Worm (Caenorhabditis elegans) whole organism, L4 larva: ENCODE results near the gene F09E10.6.

Experiments
- D1046.2 ChIP-seq: fragments of 200-800 bp; sonication (Bioruptor generic); IDR thresholded peaks from 2 replicates; pipeline ENCODE4 v1.3.6; 2022; ENCODE audit warnings: missing genetic modification characterization, missing compliant biosample characterization
- T20F7.1 ChIP-seq: fragments of 200-800 bp; sonication (Bioruptor generic); optimal IDR thresholded peaks from 2 replicates; lab custom pipeline; 2018; ENCODE audit warnings: mild to moderate bottlenecking, missing genetic modification characterization, missing compliant biosample characterization
- Y48G9A.11 ChIP-seq: fragments of 200-800 bp; sonication (Bioruptor generic); IDR thresholded peaks from 2 replicates; pipeline ENCODE4 v1.3.6; 2022; ENCODE audit warnings: missing genetic modification reagents, missing genetic modification characterization, missing compliant biosample characterization
- Y75B8A.6 ChIP-seq: fragments of 200-800 bp; sonication (Bioruptor generic); IDR thresholded peaks from 2 replicates; pipeline ENCODE4 v1.3.6; 2022; ENCODE audit warnings: missing genetic modification reagents, missing genetic modification characterization, missing compliant biosample characterization
- ZK337.2 ChIP-seq: fragments of 200-800 bp; sonication (Bioruptor generic); IDR thresholded peaks from 2 replicates; pipeline ENCODE4 v1.3.6; 2022; ENCODE audit warnings: missing genetic modification reagents, missing genetic modification characterization, missing compliant biosample characterization
- aha-1 ChIP-seq: fragments of 150-350 bp; peaks from one replicate; lab custom pipeline; 2014; ENCODE audit warnings: missing biosample characterization, missing genetic modification characterization
- ama-1 ChIP-seq: fragments of 150-350 bp; optimal IDR thresholded peaks from 2 replicates; lab custom pipeline; 2014; ENCODE audit warnings: inconsistent platforms, mixed read lengths
- arid-1 ChIP-seq: fragments of 200-800 bp; sonication (Bioruptor generic); conservative IDR thresholded peaks from 2 replicates; pipeline ENCODE4 v1.3.6; 2022; ENCODE audit warnings: missing genetic modification reagents, missing genetic modification characterization, missing compliant biosample characterization
- ceh-20 ChIP-seq: fragments of 200-800 bp; sonication (Bioruptor generic); IDR thresholded peaks from 2 replicates; pipeline ENCODE4 v1.3.6; 2022; ENCODE audit warnings: missing genetic modification reagents, missing genetic modification characterization, missing compliant biosample characterization
- ceh-44 ChIP-seq: fragments of 200-800 bp; sonication (Bioruptor generic); IDR thresholded peaks from 2 replicates; pipeline ENCODE4 v1.3.6; 2022; ENCODE audit warnings: missing genetic modification reagents, missing genetic modification characterization, missing compliant biosample characterization
- ceh-82 ChIP-seq: sonication (generic microtip); optimal IDR thresholded peaks from 2 replicates; lab custom pipeline; 2017; ENCODE audit warnings: missing biosample characterization, missing genetic modification characterization
- cey-2 ChIP-seq: sonication (generic microtip); optimal IDR thresholded peaks from 3 replicates; lab custom pipeline; 2017; ENCODE audit warnings: missing genetic modification characterization, mild to moderate bottlenecking, missing compliant biosample characterization, antibody characterized with exemption, borderline replicate concordance; ENCODE audit not compliant: insufficient read depth
- daf-12 ChIP-seq: fragments of 150-350 bp; optimal IDR thresholded peaks from 2 replicates; lab custom pipeline; 2014; ENCODE audit warnings: missing biosample characterization, missing genetic modification reagents, missing genetic modification characterization
- daf-16 ChIP-seq, 3 experiments: sonication (generic microtip); optimal IDR thresholded peaks; 2 replicates each; lab custom pipeline; 2016 to 2017; ENCODE audit warnings: missing genetic modification characterization in 3 of 3, missing genetic modification reagents in 3 of 3, mild to moderate bottlenecking in 2 of 3, missing compliant biosample characterization in 2 of 3, missing biosample characterization in 1 of 3, moderate library complexity in 1 of 3
- dmd-6 ChIP-seq: fragments of 200-800 bp; sonication (Bioruptor generic); IDR thresholded peaks from 2 replicates; pipeline ENCODE4 v1.3.6; 2022; ENCODE audit warnings: missing genetic modification reagents, missing genetic modification characterization, missing compliant biosample characterization
- duxl-1 ChIP-seq: sonication (generic microtip); optimal IDR thresholded peaks from 2 replicates; lab custom pipeline; 2016; ENCODE audit warnings: mild to moderate bottlenecking, missing genetic modification characterization, moderate library complexity, missing compliant biosample characterization; ENCODE audit not compliant: poor library complexity
- dve-1 ChIP-seq: sonication (generic microtip); optimal IDR thresholded peaks from 2 replicates; lab custom pipeline; 2017; ENCODE audit warnings: antibody characterized with exemption, mild to moderate bottlenecking, missing genetic modification characterization, missing compliant biosample characterization; ENCODE audit not compliant: insufficient read depth
- egl-43 ChIP-seq: fragments of 200-800 bp; sonication (Bioruptor generic); IDR thresholded peaks from 2 replicates; pipeline ENCODE4 v1.3.6; 2022; ENCODE audit warnings: missing genetic modification reagents, missing genetic modification characterization, missing compliant biosample characterization
- lim-7 ChIP-seq: fragments of 200-800 bp; sonication (Bioruptor generic); IDR thresholded peaks from 2 replicates; pipeline ENCODE4 v1.3.6; 2022; ENCODE audit warnings: missing genetic modification characterization, missing compliant biosample characterization
- lin-13 ChIP-seq: fragments of 150-350 bp; optimal IDR thresholded peaks from 2 replicates; lab custom pipeline; 2014; ENCODE audit warnings: missing biosample characterization, missing genetic modification reagents, missing genetic modification characterization
- lin-29 ChIP-seq: fragments of 200-800 bp; sonication (Bioruptor generic); IDR thresholded peaks from 2 replicates; pipeline ENCODE4 v1.3.6; 2022; ENCODE audit warnings: missing genetic modification reagents, missing genetic modification characterization, missing compliant biosample characterization
- lin-38 ChIP-seq: fragments of 200-800 bp; sonication (Bioruptor generic); IDR thresholded peaks from 2 replicates; pipeline ENCODE4 v1.3.6; 2022; ENCODE audit warnings: missing genetic modification reagents, missing genetic modification characterization, missing compliant biosample characterization
- madf-9 ChIP-seq: fragments of 200-800 bp; sonication (Bioruptor generic); conservative IDR thresholded peaks from 2 replicates; pipeline ENCODE4 v1.3.6; 2022; ENCODE audit warnings: missing genetic modification reagents, missing genetic modification characterization, missing compliant biosample characterization
- mep-1 ChIP-seq: fragments of 150-350 bp; sonication (generic microtip); optimal IDR thresholded peaks from 3 replicates; lab custom pipeline; 2014; ENCODE audit warnings: missing biosample characterization, missing genetic modification characterization
- nhr-11 ChIP-seq: fragments of 150-350 bp; optimal IDR thresholded peaks from 2 replicates; lab custom pipeline; 2014; ENCODE audit warnings: missing biosample characterization, missing genetic modification characterization
- nhr-237 ChIP-seq: sonication (generic microtip); optimal IDR thresholded peaks from 2 replicates; lab custom pipeline; 2017; ENCODE audit warnings: missing biosample characterization, missing genetic modification characterization
- nhr-48 ChIP-seq: sonication (generic microtip); optimal IDR thresholded peaks from 2 replicates; lab custom pipeline; 2016; ENCODE audit warnings: mild to moderate bottlenecking, missing genetic modification characterization, missing compliant biosample characterization
- nhr-6 ChIP-seq: fragments of 150-350 bp; optimal IDR thresholded peaks from 2 replicates; lab custom pipeline; 2014; ENCODE audit warnings: missing biosample characterization, missing genetic modification characterization
- nhr-77 ChIP-seq: fragments of 150-350 bp; optimal IDR thresholded peaks from 2 replicates; lab custom pipeline; 2014; ENCODE audit warnings: missing biosample characterization, missing genetic modification characterization
- php-3 ChIP-seq: fragments of 200-800 bp; sonication (Bioruptor generic); IDR thresholded peaks from 2 replicates; pipeline ENCODE4 v1.3.6; 2022; ENCODE audit warnings: missing genetic modification reagents, missing genetic modification characterization, missing compliant biosample characterization
- rbr-2 ChIP-seq: sonication (generic microtip); optimal IDR thresholded peaks from 2 replicates; lab custom pipeline; 2016; ENCODE audit warnings: missing genotype, missing genetic modification characterization, missing compliant biosample characterization
- set-16 ChIP-seq: fragments of 200-800 bp; sonication (Bioruptor generic); IDR thresholded peaks from 2 replicates; pipeline ENCODE4 v1.3.6; 2022; ENCODE audit warnings: missing genetic modification reagents, missing genetic modification characterization, missing compliant biosample characterization
- zfp-2 ChIP-seq: sonication (generic microtip); optimal IDR thresholded peaks from 2 replicates; lab custom pipeline; 2016; ENCODE audit warnings: mild to moderate bottlenecking, missing genetic modification characterization, missing compliant biosample characterization
- zfp-3 ChIP-seq: fragments of 200-800 bp; sonication (Bioruptor generic); conservative IDR thresholded peaks from 2 replicates; pipeline ENCODE4 v1.3.6; 2022; ENCODE audit warnings: missing genetic modification reagents, missing genetic modification characterization, missing compliant biosample characterization
- zip-11 ChIP-seq: fragments of 200-800 bp; sonication (Bioruptor generic); IDR thresholded peaks from 2 replicates; pipeline ENCODE4 v1.3.6; 2022; ENCODE audit warnings: missing genetic modification characterization, missing compliant biosample characterization

F09E10.6 gene

ce11 chrX:1477932-1478331 is 19.5 kb downstream of the F09E10.6 start (continued):
- TF ChIP-seq nhr-237 (tag; lab: Kevin White, UChicago) (no peak), arid-1 (no peak), dve-1 (tag; lab: Kevin White, UChicago) (peak; percentile 92), zfp-3 (GFP tag; lab: Robert Waterston, UW) (0 out of 2 replicates have a peak, but pooled peaks have one; percentile 42), ceh-20 (GFP tag; lab: Robert Waterston, UW) (peak; percentile 36; the same call in 1 of the 2 replicates), php-3 (GFP tag; lab: Robert Waterston, UW) (peak; percentile 83), ceh-82 (tag; lab: Kevin White, UChicago) (no peak), nhr-11 (tag; lab: Kevin White, UChicago) (no peak), D1046.2 (GFP tag; lab: Robert Waterston, UW) (no peak), zfp-2 (no peak), ama-1 (lab: Kevin White, UChicago) (no peak), mep-1 (tag; lab: Kevin White, UChicago) (peak; percentile 33), lin-13 (no peak), rbr-2 (tag; lab: Kevin White, UChicago) (no peak), T20F7.1 (GFP tag; lab: Kevin White, UChicago) (no peak), cey-2 (tag; lab: Kevin White, UChicago) (no peak)

DNA sequence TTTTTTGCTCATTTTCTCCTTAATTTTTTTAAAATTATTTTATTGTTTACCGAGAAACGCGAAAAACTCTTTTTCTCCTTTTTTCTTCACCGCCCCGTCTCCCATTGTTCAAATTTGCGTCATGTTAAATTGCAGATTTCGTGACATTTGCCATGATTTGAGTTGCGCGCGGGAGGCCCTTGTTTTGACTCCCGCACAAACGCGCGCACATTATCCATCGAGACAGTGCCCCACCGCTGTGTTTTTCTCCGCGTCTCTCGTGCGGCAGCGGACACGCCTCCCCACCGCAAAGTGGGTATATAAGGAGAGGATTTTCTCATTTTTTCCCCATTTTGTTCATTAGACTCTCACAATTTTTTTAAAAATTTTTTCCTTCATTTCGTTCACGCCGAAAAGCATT is 21.5 kb downstream of the F09E10.6 start:
- TF ChIP-seq set-16 (GFP tag; lab: Robert Waterston, UW) (0 out of 2 replicates have a peak, but pooled peaks have one; percentile 15), nhr-6 (no peak), lim-7 (no peak), aha-1 (tag; lab: Kevin White, UChicago) (peak; percentile 47), Y48G9A.11 (no peak)
- TF ChIP-seq, all 104 proteins: peak for 2

- TF ChIP-seq duxl-1 (tag; lab: Kevin White, UChicago) (no peak), cey-2 (tag; lab: Kevin White, UChicago) (no peak), nhr-48 (tag; lab: Kevin White, UChicago) (no peak)
These were observed 23.7 kb downstream of the F09E10.6 start for ce11 chrX:1473794-1474193.

DNA sequence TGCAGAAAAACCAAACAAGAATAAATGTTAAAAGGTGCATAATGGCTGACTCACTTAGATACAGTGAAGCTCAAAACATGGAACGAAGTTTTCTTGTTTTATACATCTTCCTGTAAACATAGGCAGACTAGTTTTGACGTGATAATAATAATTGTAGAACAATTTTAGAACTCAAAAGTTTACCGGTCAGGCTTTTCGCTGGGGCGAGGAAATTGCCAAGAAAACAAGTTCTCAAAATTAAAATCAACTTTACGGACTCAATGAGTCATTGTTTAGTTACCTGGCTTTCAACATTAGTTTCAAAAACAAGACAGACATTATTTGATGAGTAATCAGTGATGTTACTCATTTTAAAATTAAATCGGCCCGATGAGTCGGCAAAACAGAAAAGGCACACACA is 24.6 kb downstream of the F09E10.6 start, which contains the start of gene D1005.5:
Gene D1005.5 (minus strand): TSS at position 101 of the 400 bp plus-strand sequence.
- TF ChIP-seq daf-12 (tag; lab: Kevin White, UChicago) (no peak), nhr-48 (tag; lab: Kevin White, UChicago) (no peak), ZK337.2 (GFP tag; lab: Robert Waterston, UW) (no peak), Y48G9A.11 (no peak), dmd-6 (GFP tag; lab: Robert Waterston, UW) (no peak), cey-2 (tag; lab: Kevin White, UChicago) (no peak), ceh-44 (GFP tag; lab: Robert Waterston, UW) (no peak)

ce11 chrX:1471232-1471631 is 26.2 kb downstream of the F09E10.6 start:
- no peak for TF ChIP-seq madf-9 (GFP tag; lab: Robert Waterston, UW)
- no peak for TF ChIP-seq ceh-82 (tag; lab: Kevin White, UChicago)
- no peak for TF ChIP-seq zip-11 (GFP tag; lab: Robert Waterston, UW)
- TF ChIP-seq nhr-77 (tag; lab: Kevin White, UChicago) = no peak
- no peak for TF ChIP-seq daf-16 (GFP tag; optimal IDR thresholded peaks at IDR 0.05; lab: Kevin White, UChicago)
- TF ChIP-seq daf-16 (tag; optimal IDR thresholded peaks at IDR 0.05; lab: Kevin White, UChicago) = no peak
- TF ChIP-seq egl-43 = 0 out of 2 replicates have a peak, but pooled peaks have one; percentile 38
- no peak for TF ChIP-seq Y75B8A.6 (GFP tag; lab: Robert Waterston, UW)
- no peak for TF ChIP-seq lin-38 (GFP tag; lab: Robert Waterston, UW)
- no peak for TF ChIP-seq lin-29
